Fruit fly (Drosophila melanogaster): ENCODE results near the gene Spf45.

Gene Spf45

DNA sequence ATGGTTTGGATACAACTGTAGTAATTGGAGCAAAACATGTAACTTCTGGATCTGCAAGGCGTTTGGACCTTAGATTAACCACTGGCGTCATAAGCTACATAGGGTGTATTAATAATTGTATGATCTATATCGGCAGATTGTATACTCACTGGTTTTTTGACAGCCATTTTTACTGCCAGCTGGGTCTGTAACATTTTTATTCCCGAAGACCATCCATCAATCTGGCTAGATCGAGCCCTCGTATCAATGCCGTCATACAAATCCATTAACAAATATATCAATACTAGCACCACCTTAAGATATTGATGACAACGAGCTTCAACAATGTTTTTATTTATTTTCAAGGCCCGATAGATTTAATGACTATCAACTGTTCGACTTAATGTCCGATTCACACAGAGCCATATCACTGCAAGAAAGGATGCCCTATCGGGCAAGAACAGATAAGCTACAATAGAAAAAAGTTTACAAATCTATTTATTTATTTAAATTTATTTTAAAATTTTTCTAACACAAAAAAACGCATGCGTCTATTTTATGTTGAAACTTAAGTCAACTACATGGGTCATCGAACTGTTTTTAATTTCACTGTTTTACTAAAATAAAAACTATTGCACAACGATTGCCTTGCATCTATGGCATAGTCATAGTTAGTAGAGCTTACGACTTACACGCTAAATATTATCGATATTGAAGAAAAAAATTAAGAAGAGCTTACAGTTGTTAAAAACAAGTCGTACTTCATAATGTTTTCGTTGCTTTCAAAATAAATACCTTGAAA, at the start of gene Spf45:
Gene Spf45 (minus strand): TSS at position 336 of the 781 bp plus-strand sequence.
- TF ChIP-seq ttk (optimal IDR thresholded peaks at IDR 0.05), result no peak

DNA sequence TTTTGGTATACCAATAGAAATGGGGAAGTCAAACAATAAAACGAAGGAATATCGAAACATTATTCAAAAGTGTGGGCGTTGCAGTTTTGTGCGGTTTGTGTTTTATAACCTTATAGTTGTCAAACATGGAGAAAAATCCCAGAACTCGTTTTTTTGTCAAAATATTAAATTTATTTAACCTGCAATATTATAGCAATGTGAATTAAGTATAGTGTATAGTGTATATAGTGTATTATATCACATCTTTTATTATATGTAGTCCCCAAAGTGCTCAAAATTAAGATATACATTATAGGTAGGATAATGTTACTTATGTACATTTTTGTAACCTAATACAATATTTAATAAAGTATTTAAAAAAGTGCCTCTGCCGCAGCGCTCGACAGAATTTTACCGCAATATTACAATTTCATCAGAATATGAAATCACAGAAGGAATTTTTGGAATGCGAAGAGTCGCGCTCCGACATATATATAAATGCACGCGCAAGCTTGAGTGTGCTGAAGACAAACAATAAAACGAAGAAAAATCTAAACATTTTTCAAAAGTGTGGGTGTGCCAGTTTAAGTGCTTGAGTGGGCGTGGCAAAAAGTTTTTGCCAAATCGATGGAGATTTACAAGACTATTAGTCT, 7.3 kb upstream of the Spf45 start:
- TF ChIP-seq ttk (optimal IDR thresholded peaks at IDR 0.05), result no peak
- TF ChIP-seq psq (optimal IDR thresholded peaks at IDR 0.05), result no peak

DNA sequence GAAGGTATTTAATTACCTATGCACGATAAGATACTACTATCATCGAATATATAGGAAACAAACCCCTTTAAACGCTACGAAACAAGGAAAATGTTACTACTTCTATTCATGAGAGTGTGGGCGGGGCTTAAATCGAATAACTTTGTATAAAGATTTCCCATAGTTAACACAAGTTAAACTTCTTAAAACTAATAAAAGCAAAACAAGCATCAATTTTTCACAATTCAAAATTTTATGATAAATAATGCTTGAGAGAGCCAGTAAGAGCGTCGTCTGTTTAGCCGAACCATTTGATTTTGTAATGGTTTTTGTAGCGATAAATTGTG, 609 bp upstream of the Spf45 start:
- no peak for TF ChIP-seq h (optimal IDR thresholded peaks at IDR 0.05)
- no peak for TF ChIP-seq Sin3A (optimal IDR thresholded peaks at IDR 0.05)
- no peak for TF ChIP-seq Myc (optimal IDR thresholded peaks at IDR 0.05)
- no peak for TF ChIP-seq ttk (optimal IDR thresholded peaks at IDR 0.05)
- no peak for TF ChIP-seq insv (optimal IDR thresholded peaks at IDR 0.05)
- no peak for TF ChIP-seq psq (optimal IDR thresholded peaks at IDR 0.05)

DNA sequence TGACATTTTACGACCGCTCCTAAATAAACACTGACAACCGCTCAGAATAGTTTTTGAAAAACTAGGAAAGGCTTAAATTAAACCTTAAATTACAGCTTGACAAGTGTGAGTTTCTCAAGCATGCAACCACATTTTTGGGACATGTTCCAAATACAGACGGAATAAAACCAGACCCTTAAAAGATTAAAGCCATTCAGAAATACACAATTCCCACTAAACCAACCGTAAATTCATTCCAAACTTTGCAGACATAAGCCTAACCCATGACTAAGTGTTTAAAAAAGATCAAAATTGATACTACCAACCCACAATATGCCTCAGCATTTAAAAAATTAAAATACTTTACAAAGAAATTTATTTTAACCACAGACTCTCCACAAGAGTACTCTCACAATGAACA, 3.0 kb downstream of the Spf45 start:
- TF ChIP-seq psq (optimal IDR thresholded peaks at IDR 0.05) (no peak), ttk (optimal IDR thresholded peaks at IDR 0.05) (no peak), Myc (optimal IDR thresholded peaks at IDR 0.05) (no peak), Sin3A (optimal IDR thresholded peaks at IDR 0.05) (no peak), insv (optimal IDR thresholded peaks at IDR 0.05) (no peak)

DNA sequence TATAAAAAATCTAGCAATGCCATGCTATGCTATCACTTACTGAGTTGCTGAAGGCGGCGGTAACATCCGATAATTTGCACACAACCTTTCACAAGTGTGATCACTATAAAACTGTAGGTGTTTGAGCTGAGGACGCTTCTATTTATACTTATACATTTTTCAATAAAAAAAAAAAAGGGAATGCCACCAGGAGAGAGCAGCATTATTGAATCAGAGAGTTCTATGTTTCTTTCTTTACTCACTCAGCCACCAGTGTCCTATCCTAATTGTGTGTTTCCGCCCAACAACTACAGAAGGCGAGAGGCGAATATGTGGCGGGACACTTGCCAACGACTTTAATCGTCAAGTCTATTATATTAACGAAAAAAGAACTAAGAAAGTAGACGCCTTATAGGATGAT, 42.4 kb downstream of the Spf45 start, which contains the start of gene Cht10:
Gene Cht10 (minus strand): TSS at position 101 of the 400 bp plus-strand sequence.
- TF ChIP-seq ttk (optimal IDR thresholded peaks at IDR 0.05), result no peak
- TF ChIP-seq h (optimal IDR thresholded peaks at IDR 0.05), result no peak
- TF ChIP-seq psq (optimal IDR thresholded peaks at IDR 0.05), result no peak
- no peak for TF ChIP-seq Sin3A (optimal IDR thresholded peaks at IDR 0.05)
- TF ChIP-seq insv (optimal IDR thresholded peaks at IDR 0.05), result no peak
- TF ChIP-seq Myc (optimal IDR thresholded peaks at IDR 0.05), result no peak

DNA sequence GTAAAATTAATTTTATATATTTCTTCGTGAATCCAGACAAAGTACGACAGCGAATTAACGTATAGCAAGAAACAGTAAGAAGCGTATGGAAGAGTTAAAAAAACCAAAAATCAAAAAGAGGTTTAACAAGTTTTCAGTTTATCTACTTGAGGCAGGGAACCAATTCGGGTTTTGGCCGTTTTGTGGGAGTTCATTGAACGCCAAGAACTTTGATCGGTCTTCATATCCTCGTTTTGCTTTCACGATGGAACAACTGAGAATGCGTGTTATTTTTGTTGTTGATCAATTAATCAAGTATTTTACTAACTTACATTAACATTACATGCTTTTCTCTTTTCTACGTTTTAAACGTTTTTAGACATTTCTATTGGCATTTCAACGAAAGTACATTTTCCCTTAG, 42.8 kb downstream of the Spf45 start:
- TF ChIP-seq psq (optimal IDR thresholded peaks at IDR 0.05) (no peak), insv (optimal IDR thresholded peaks at IDR 0.05) (no peak), Sin3A (optimal IDR thresholded peaks at IDR 0.05) (no peak), ttk (optimal IDR thresholded peaks at IDR 0.05) (no peak), h (optimal IDR thresholded peaks at IDR 0.05) (no peak), Myc (optimal IDR thresholded peaks at IDR 0.05) (no peak)

DNA sequence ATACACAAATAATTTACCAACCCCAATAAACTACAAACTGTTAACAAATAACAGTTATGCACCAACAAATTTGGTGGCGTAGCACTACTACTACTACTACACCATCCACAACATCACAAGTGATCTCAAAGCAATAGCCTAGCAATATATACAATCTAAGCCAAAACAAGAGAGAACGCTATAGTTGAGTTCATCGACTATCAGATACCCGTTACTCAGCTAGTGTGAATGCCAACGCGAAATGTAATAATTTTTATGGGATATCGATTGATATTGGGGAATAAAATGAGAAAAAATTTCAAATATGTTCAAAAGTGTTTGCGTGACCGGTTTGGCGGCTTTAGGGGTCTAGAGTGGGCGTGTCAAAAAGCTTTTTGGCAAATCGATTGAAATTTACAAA, 44.3 kb downstream of the Spf45 start:
- TF ChIP-seq h (optimal IDR thresholded peaks at IDR 0.05) (no peak), Myc (optimal IDR thresholded peaks at IDR 0.05) (no peak), Sin3A (optimal IDR thresholded peaks at IDR 0.05) (no peak), insv (optimal IDR thresholded peaks at IDR 0.05) (no peak), ttk (optimal IDR thresholded peaks at IDR 0.05) (no peak), psq (optimal IDR thresholded peaks at IDR 0.05) (no peak)
